Fruit fly (Drosophila melanogaster): ENCODE measurements around the gene CG2975.

Gene CG2975

dm6 chr2L:2861885-2862620 lies 22.1 kb downstream of the CG2975 start (continued):
- TF ChIP-seq CG3726 (GFP tag; IDR thresholded peaks at IDR 0.05) (no peak), CG10959 (GFP tag; IDR thresholded peaks at IDR 0.05) (no peak), sug (tag; optimal IDR thresholded peaks at IDR 0.05) (peak; percentile 31), pum (GFP tag; optimal IDR thresholded peaks at IDR 0.05) (no peak), cato (GFP tag; optimal IDR thresholded peaks at IDR 0.05; ENCODE audit: borderline replicate concordance) (no peak), slou (GFP tag; optimal IDR thresholded peaks at IDR 0.05) (no peak), sc (optimal IDR thresholded peaks at IDR 0.05) (no peak), sc (GFP tag; optimal IDR thresholded peaks at IDR 0.05) (no peak), otp (GFP tag; IDR thresholded peaks at IDR 0.05) (0 out of 3 replicates have a peak, but pooled peaks have one; percentile 64), CG11398 (GFP tag; optimal IDR thresholded peaks at IDR 0.05) (no peak), CG1832 (GFP tag; optimal IDR thresholded peaks at IDR 0.05) (no peak), CG4820 (GFP tag; optimal IDR thresholded peaks at IDR 0.05) (no peak), Dp (GFP tag; optimal IDR thresholded peaks at IDR 0.05) (no peak), Opbp (GFP tag; IDR thresholded peaks at IDR 0.05; ENCODE audit: partially characterized antibody) (peak; percentile 45; the same call in 1 of the 3 replicates), CG4617 (GFP tag; optimal IDR thresholded peaks at IDR 0.05; ENCODE audit: borderline replicate concordance) (no peak), nom (GFP tag; optimal IDR thresholded peaks at IDR 0.05) (peak; percentile 73), Sry-β (GFP tag; optimal IDR thresholded peaks at IDR 0.05) (no peak), CG30403 (GFP tag; optimal IDR thresholded peaks at IDR 0.05) (no peak), Pdp1 (GFP tag; optimal IDR thresholded peaks at IDR 0.05) (peak in 1 of 2 experiments; percentile 80), CG2875 (GFP tag; optimal IDR thresholded peaks at IDR 0.05) (peak; percentile 29), CG13123 (GFP tag; optimal IDR thresholded peaks at IDR 0.05) (no peak), caup (GFP tag; optimal IDR thresholded peaks at IDR 0.05; ENCODE audit: severe bottlenecking) (peak; percentile 42), run (tag; optimal IDR thresholded peaks at IDR 0.05) (no peak), CG17802 (tag; optimal IDR thresholded peaks at IDR 0.05) (no peak), pb (GFP tag; optimal IDR thresholded peaks at IDR 0.05) (no peak), E2f2 (GFP tag; IDR thresholded peaks at IDR 0.05) (0 out of 2 replicates have a peak, but pooled peaks have one; percentile 9), gro (GFP tag; optimal IDR thresholded peaks at IDR 0.05) (peak; percentile 17), CG3995 (GFP tag; optimal IDR thresholded peaks at IDR 0.05) (no peak), HHEX (GFP tag; optimal IDR thresholded peaks at IDR 0.05) (peak; percentile 19), Jarid2 (GFP tag; optimal IDR thresholded peaks at IDR 0.05) (peak; percentile 88), CG3407 (GFP tag; optimal IDR thresholded peaks at IDR 0.05) (no peak), Lpt (GFP tag; optimal IDR thresholded peaks at IDR 0.05) (no peak), dan (GFP tag; IDR thresholded peaks at IDR 0.05) (no peak), Sox100B (GFP tag; optimal IDR thresholded peaks at IDR 0.05) (no peak), CG31224 (GFP tag; IDR thresholded peaks at IDR 0.05) (no peak), CG7745 (tag; optimal IDR thresholded peaks at IDR 0.05) (no peak), fu2 (GFP tag; optimal IDR thresholded peaks at IDR 0.05) (no peak), PHDP (tag; optimal IDR thresholded peaks at IDR 0.05) (no peak), CG6689 (GFP tag; IDR thresholded peaks at IDR 0.05) (no peak), ap (GFP tag; IDR thresholded peaks at IDR 0.05) (no peak), Dip2 (GFP tag; IDR thresholded peaks at IDR 0.05) (no peak), phol (tag; optimal IDR thresholded peaks at IDR 0.05) (no peak), CG4424 (GFP tag; optimal IDR thresholded peaks at IDR 0.05) (no peak), dysf (GFP tag; IDR thresholded peaks at IDR 0.05) (no peak), NfI (GFP tag; optimal IDR thresholded peaks at IDR 0.05) (peak; percentile 1), emc (GFP tag; optimal IDR thresholded peaks at IDR 0.05) (no peak), Vsx1 (GFP tag; optimal IDR thresholded peaks at IDR 0.05) (no peak), CG31441 (GFP tag; IDR thresholded peaks at IDR 0.05) (no peak), bowl (GFP tag; IDR thresholded peaks at IDR 0.05) (no peak), CG16815 (GFP tag; optimal IDR thresholded peaks at IDR 0.05) (no peak)

Data from whole organism, embryonic.